Worm (Caenorhabditis elegans): ENCODE data around the gene unc-10.

ce11 chrX:7296310-7296709 lies 16.2 kb upstream of the unc-10 start:
- TF ChIP-seq R02D3.7 (tag; optimal IDR thresholded peaks at IDR 0.05), result no peak
- no peak for TF ChIP-seq fkh-2 (tag; optimal IDR thresholded peaks at IDR 0.05)
- TF ChIP-seq aly-2 (tag; optimal IDR thresholded peaks at IDR 0.05), result no peak
- TF ChIP-seq mml-1 (tag; optimal IDR thresholded peaks at IDR 0.05), result no peak
- no peak for TF ChIP-seq ztf-4 (tag; optimal IDR thresholded peaks at IDR 0.05)
- TF ChIP-seq ceh-9 (tag; optimal IDR thresholded peaks at IDR 0.05), result no peak
- TF ChIP-seq skn-1 (tag; optimal IDR thresholded peaks at IDR 0.05), result no peak
- no peak for TF ChIP-seq egl-27 (tag; optimal IDR thresholded peaks at IDR 0.05)
- no peak for TF ChIP-seq elt-2 (tag; optimal IDR thresholded peaks at IDR 0.05)
- no peak for TF ChIP-seq lin-15B (tag; optimal IDR thresholded peaks at IDR 0.05)

Data from whole organism, L3 larva.